Worm (Caenorhabditis elegans) whole organism, L1 larva: ENCODE results near the gene Y116A8C.40.

Experiments used
- F16B12.6 ChIP-seq: fragments of 150-350 bp; optimal IDR thresholded peaks from 2 replicates; lab custom pipeline; 2014; ENCODE audit warnings: missing biosample characterization, missing genetic modification characterization
- aha-1 ChIP-seq: fragments of 150-350 bp; optimal IDR thresholded peaks from 2 replicates; lab custom pipeline; 2014; ENCODE audit warnings: missing biosample characterization, missing genetic modification characterization
- alr-1 ChIP-seq: fragments of 200-800 bp; sonication (Bioruptor generic); optimal IDR thresholded peaks from 2 replicates; lab custom pipeline; 2018; ENCODE audit warnings: borderline replicate concordance, mild to moderate bottlenecking, missing genetic modification characterization, missing compliant biosample characterization
- aly-2 ChIP-seq: fragments of 150-350 bp; optimal IDR thresholded peaks from 2 replicates; lab custom pipeline; 2014; ENCODE audit warnings: missing biosample characterization, missing genetic modification characterization
- blmp-1 ChIP-seq: fragments of 150-350 bp; optimal IDR thresholded peaks from 2 replicates; lab custom pipeline; 2014; ENCODE audit warnings: missing biosample characterization, missing genetic modification characterization
- ceh-8 ChIP-seq: fragments of 200-800 bp; sonication (Bioruptor generic); optimal IDR thresholded peaks from 2 replicates; lab custom pipeline; 2018; ENCODE audit warnings: mild to moderate bottlenecking, missing genetic modification characterization, moderate library complexity, missing compliant biosample characterization
- ceh-82 ChIP-seq, 3 experiments: fragments of 150-350 bp in 1 of 3; sonication (generic microtip) in 2 of 3; optimal IDR thresholded peaks; 2 replicates each; lab custom pipeline; 2014 to 2017; ENCODE audit warnings: missing biosample characterization in 3 of 3, missing genetic modification characterization in 3 of 3
- ceh-90 ChIP-seq: sonication (generic microtip); optimal IDR thresholded peaks from 2 replicates; lab custom pipeline; 2016; ENCODE audit warnings: missing genetic modification characterization, missing compliant biosample characterization
- efl-3 ChIP-seq: fragments of 200-800 bp; sonication (Bioruptor generic); optimal IDR thresholded peaks from 2 replicates; lab custom pipeline; 2018; ENCODE audit warnings: mild to moderate bottlenecking, missing genetic modification characterization, missing compliant biosample characterization
- elt-2 ChIP-seq: sonication (generic microtip); optimal IDR thresholded peaks from 2 replicates; lab custom pipeline; 2016; ENCODE audit warnings: missing genetic modification characterization, mild to moderate bottlenecking, inconsistent platforms, missing compliant biosample characterization, missing genetic modification reagents
- fkh-4 ChIP-seq: sonication (generic microtip); optimal IDR thresholded peaks from 2 replicates; lab custom pipeline; 2016; ENCODE audit warnings: missing compliant biosample characterization, missing genetic modification characterization, borderline replicate concordance
- fos-1 ChIP-seq: fragments of 150-350 bp; optimal IDR thresholded peaks from 2 replicates; lab custom pipeline; 2014; ENCODE audit warnings: missing biosample characterization, missing genetic modification characterization
- hlh-17 ChIP-seq: fragments of 200-800 bp; sonication (Bioruptor generic); optimal IDR thresholded peaks from 2 replicates; lab custom pipeline; 2018; ENCODE audit warnings: missing genetic modification characterization, mild to moderate bottlenecking, missing compliant biosample characterization, moderate library complexity, borderline replicate concordance
- hlh-4 ChIP-seq: sonication (generic microtip); optimal IDR thresholded peaks from 2 replicates; lab custom pipeline; 2016; ENCODE audit warnings: mild to moderate bottlenecking, missing genetic modification characterization, missing compliant biosample characterization
- irx-1 ChIP-seq: sonication (generic microtip); optimal IDR thresholded peaks from 2 replicates; lab custom pipeline; 2016; ENCODE audit warnings: missing genetic modification characterization, missing compliant biosample characterization
- lin-14 ChIP-seq: fragments of 200-800 bp; sonication (Bioruptor generic); optimal IDR thresholded peaks from 2 replicates; lab custom pipeline; 2018; ENCODE audit warnings: mild to moderate bottlenecking, missing genetic modification characterization, moderate library complexity, missing compliant biosample characterization
- lin-15B ChIP-seq: fragments of 150-350 bp; sonication (generic microtip); optimal IDR thresholded peaks from 3 replicates; lab custom pipeline; 2014; ENCODE audit warnings: missing biosample characterization, missing genetic modification characterization
- lin-39 ChIP-seq: fragments of 150-350 bp; optimal IDR thresholded peaks from 2 replicates; lab custom pipeline; 2014; ENCODE audit warnings: missing biosample characterization, missing genetic modification reagents, missing genetic modification characterization
- mdl-1 ChIP-seq, 2 experiments: fragments of 150-350 bp; optimal IDR thresholded peaks; 2 replicates each; lab custom pipeline; 2014 to 2017; ENCODE audit warnings: missing biosample characterization in 2 of 2, missing genetic modification characterization in 2 of 2, inconsistent platforms in 1 of 2
- nhr-11 ChIP-seq: fragments of 150-350 bp; optimal IDR thresholded peaks from 2 replicates; lab custom pipeline; 2014; ENCODE audit warnings: missing biosample characterization, missing genetic modification characterization
- nhr-19 ChIP-seq: fragments of 200-800 bp; sonication (Bioruptor generic); conservative IDR thresholded peaks from 2 replicates; pipeline ENCODE4 v1.3.6; 2022; ENCODE audit warnings: missing genetic modification characterization, missing compliant biosample characterization
- nhr-237 ChIP-seq: fragments of 150-350 bp; optimal IDR thresholded peaks from 2 replicates; lab custom pipeline; 2014; ENCODE audit warnings: missing biosample characterization, missing genetic modification characterization
- nhr-28 ChIP-seq: fragments of 150-350 bp; optimal IDR thresholded peaks from 2 replicates; lab custom pipeline; 2014; ENCODE audit warnings: missing biosample characterization, missing genetic modification characterization
- nhr-90 ChIP-seq: sonication (generic microtip); optimal IDR thresholded peaks from 2 replicates; lab custom pipeline; 2016; ENCODE audit warnings: mild to moderate bottlenecking, missing genetic modification characterization, missing compliant biosample characterization; ENCODE audit not compliant: poor library complexity
- pag-3 ChIP-seq: sonication (generic microtip); optimal IDR thresholded peaks from 2 replicates; lab custom pipeline; 2017; ENCODE audit warnings: missing genetic modification characterization, mild to moderate bottlenecking, missing compliant biosample characterization, antibody characterized with exemption, borderline replicate concordance; ENCODE audit not compliant: insufficient read depth
- pax-3 ChIP-seq: fragments of 200-800 bp; sonication (Bioruptor generic); optimal IDR thresholded peaks from 2 replicates; lab custom pipeline; 2018; ENCODE audit warnings: mild to moderate bottlenecking, missing genetic modification characterization, moderate library complexity, missing compliant biosample characterization
- pqm-1 ChIP-seq: sonication (generic microtip); optimal IDR thresholded peaks from 3 replicates; lab custom pipeline; 2017; ENCODE audit warnings: missing biosample characterization, missing genetic modification characterization
- skn-1 ChIP-seq: fragments of 150-350 bp; optimal IDR thresholded peaks from 2 replicates; lab custom pipeline; 2014; ENCODE audit warnings: missing biosample characterization, missing genetic modification characterization
- sox-4 ChIP-seq: sonication (generic microtip); optimal IDR thresholded peaks from 2 replicates; lab custom pipeline; 2016; ENCODE audit warnings: missing genetic modification characterization, missing compliant biosample characterization
- sup-37 ChIP-seq: fragments of 200-800 bp; sonication (Bioruptor generic); optimal IDR thresholded peaks from 2 replicates; lab custom pipeline; 2018; ENCODE audit warnings: mild to moderate bottlenecking, missing genetic modification characterization, missing compliant biosample characterization
- swsn-7 ChIP-seq: sonication (generic microtip); optimal IDR thresholded peaks from 2 replicates; lab custom pipeline; 2016; ENCODE audit warnings: missing genetic modification characterization, missing compliant biosample characterization
- unc-130 ChIP-seq: fragments of 150-350 bp; optimal IDR thresholded peaks from 2 replicates; lab custom pipeline; 2017; ENCODE audit warnings: missing biosample characterization, missing genetic modification characterization, inconsistent platforms
- unc-98 ChIP-seq: fragments of 200-800 bp; sonication (Bioruptor generic); IDR thresholded peaks from 2 replicates; pipeline ENCODE4 v1.3.6; 2022; ENCODE audit warnings: missing genetic modification characterization, missing compliant biosample characterization
- zag-1 ChIP-seq: fragments of 150-350 bp; optimal IDR thresholded peaks from 2 replicates; lab custom pipeline; 2014; ENCODE audit warnings: missing biosample characterization, missing genetic modification characterization
- zip-4 ChIP-seq: fragments of 200-800 bp; sonication (Bioruptor generic); optimal IDR thresholded peaks from 2 replicates; lab custom pipeline; 2018; ENCODE audit warnings: mild to moderate bottlenecking, missing genetic modification characterization, moderate library complexity, missing compliant biosample characterization

Y116A8C.40 gene

ce11 chrIV:17183629-17184028, 32.9 kb upstream of the Y116A8C.40 start, which contains the start of gene col-138:
Gene col-138 (minus strand): TSS chrIV:17183729.
- TF ChIP-seq aly-2 (tag; lab: Kevin White, UChicago), result no peak
- TF ChIP-seq zag-1 (tag; lab: Kevin White, UChicago), result no peak
- no peak for TF ChIP-seq lin-15B (tag; lab: Kevin White, UChicago)
- no peak for TF ChIP-seq nhr-19 (GFP tag; lab: Robert Waterston, UW)
- TF ChIP-seq nhr-237, result no peak
- TF ChIP-seq zip-4 (GFP tag; lab: Kevin White, UChicago), result no peak

- peak; percentile 43 for TF ChIP-seq ceh-8 (GFP tag; lab: Kevin White, UChicago)
- no peak for TF ChIP-seq hlh-17 (GFP tag; lab: Kevin White, UChicago)
These were observed 32.3 kb upstream of the Y116A8C.40 start for ce11 chrIV:17183032-17183608.

- no peak for TF ChIP-seq nhr-11 (tag; lab: Kevin White, UChicago)
- no peak for TF ChIP-seq ceh-82 (tag; optimal IDR thresholded peaks at IDR 0.05; lab: Kevin White, UChicago)
- TF ChIP-seq pax-3 (tag; lab: Kevin White, UChicago), result no peak
- TF ChIP-seq lin-39, result no peak
- TF ChIP-seq aha-1 (tag; lab: Kevin White, UChicago), result no peak
- no peak for TF ChIP-seq F16B12.6 (tag; lab: Kevin White, UChicago)
- TF ChIP-seq hlh-4, result no peak
- no peak for TF ChIP-seq aly-2 (tag; lab: Kevin White, UChicago)
- peak; percentile 4 for TF ChIP-seq elt-2
- peak; percentile 88 for TF ChIP-seq pqm-1
- TF ChIP-seq nhr-28, result no peak
- TF ChIP-seq lin-14 (GFP tag; lab: Kevin White, UChicago), result no peak
- no peak for TF ChIP-seq unc-130 (tag; lab: Kevin White, UChicago)
- TF ChIP-seq hlh-17 (GFP tag; lab: Kevin White, UChicago), result no peak
- TF ChIP-seq fos-1 (tag; lab: Kevin White, UChicago), result no peak
- no peak for TF ChIP-seq mdl-1 (tag; optimal IDR thresholded peaks at IDR 0.05; lab: Kevin White, UChicago)
These were observed 28.8 kb upstream of the Y116A8C.40 start for ce11 chrIV:17179565-17179964.

ce11 chrIV:17179071-17179470, 28.3 kb upstream of the Y116A8C.40 start:
- TF ChIP-seq efl-3 (GFP tag; lab: Kevin White, UChicago) (no peak), lin-14 (GFP tag; lab: Kevin White, UChicago) (no peak), ceh-90 (tag; lab: Kevin White, UChicago) (no peak), pqm-1 (peak; percentile 73), sup-37 (GFP tag; lab: Kevin White, UChicago) (no peak), elt-2 (peak; percentile 59), skn-1 (tag; lab: Kevin White, UChicago) (no peak), sox-4 (tag; lab: Kevin White, UChicago) (no peak), irx-1 (tag; lab: Kevin White, UChicago) (no peak), swsn-7 (no peak), ceh-8 (GFP tag; lab: Kevin White, UChicago) (no peak), alr-1 (tag; lab: Kevin White, UChicago) (no peak), pag-3 (tag; lab: Kevin White, UChicago) (no peak), fkh-4 (tag; lab: Kevin White, UChicago) (no peak), unc-98 (GFP tag; lab: Robert Waterston, UW) (no peak), blmp-1 (tag; lab: Kevin White, UChicago) (no peak), nhr-90 (no peak)
